Fruit fly (Drosophila melanogaster) whole organism, prepupa: ENCODE measurements around the gene Cog2.
A peak's percentile ranks its signal among the peaks of the same experiment; 100 is the strongest.

Experiments
- Blimp-1 ChIP-seq: fragments of 200-800 bp; sonication (Bioruptor generic); optimal IDR thresholded peaks from 3 replicates; lab custom pipeline; 2017; ENCODE audit warnings: missing biosample characterization, missing genetic modification characterization, mild to moderate bottlenecking, moderate library complexity, missing genetic modification reagents
- CG10631 ChIP-seq: fragments of 200-800 bp; sonication (Bioruptor generic); optimal IDR thresholded peaks from 2 replicates; lab custom pipeline; 2016; ENCODE audit warnings: missing biosample characterization, missing genetic modification characterization
- CG10669 ChIP-seq: fragments of 200-800 bp; sonication (Bioruptor generic); optimal IDR thresholded peaks from 3 replicates; lab custom pipeline; 2018; ENCODE audit warnings: missing biosample characterization, mild to moderate bottlenecking, missing genetic modification characterization, moderate library complexity
- CG11294 ChIP-seq: fragments of 200-800 bp; sonication (Bioruptor generic); IDR thresholded peaks from 2 replicates; pipeline ENCODE4 v1.3.6; 2022; ENCODE audit warnings: missing biosample characterization, missing genetic modification characterization
- CG11762 ChIP-seq: fragments of 200-800 bp; sonication (Bioruptor generic); optimal IDR thresholded peaks from 3 replicates; lab custom pipeline; 2016; ENCODE audit warnings: missing biosample characterization, missing genetic modification characterization; ENCODE audit not compliant: insufficient read depth
- CG3032 ChIP-seq: fragments of 200-800 bp; optimal IDR thresholded peaks from 2 replicates; lab custom pipeline; 2019; ENCODE audit warnings: missing biosample characterization, mild to moderate bottlenecking, missing genetic modification characterization, moderate library complexity
- CG31627 ChIP-seq: fragments of 200-800 bp; sonication (Bioruptor generic); optimal IDR thresholded peaks from 3 replicates; lab custom pipeline; 2016; ENCODE audit warnings: missing biosample characterization, missing genetic modification characterization
- CG32006 ChIP-seq: fragments of 200-800 bp; sonication (Bioruptor generic); optimal IDR thresholded peaks from 3 replicates; lab custom pipeline; 2017; ENCODE audit warnings: missing biosample characterization, mild to moderate bottlenecking, missing genetic modification characterization
- CG34406 ChIP-seq: fragments of 200-800 bp; sonication (Bioruptor generic); optimal IDR thresholded peaks from 3 replicates; lab custom pipeline; 2016; ENCODE audit warnings: missing biosample characterization, missing genetic modification characterization
- CG3919 ChIP-seq: fragments of 200-800 bp; sonication (Bioruptor generic); optimal IDR thresholded peaks from 3 replicates; lab custom pipeline; 2016; ENCODE audit warnings: missing biosample characterization, missing genetic modification characterization
- CG4318 ChIP-seq: fragments of 200-800 bp; sonication (Bioruptor generic); optimal IDR thresholded peaks from 3 replicates; lab custom pipeline; 2017; ENCODE audit warnings: missing biosample characterization, mild to moderate bottlenecking, missing genetic modification characterization
- CG6163 ChIP-seq: fragments of 200-800 bp; sonication (Bioruptor generic); IDR thresholded peaks from 3 replicates; pipeline ENCODE4 v1.3.6; 2022; ENCODE audit warnings: missing biosample characterization, missing genetic modification characterization
- CG6276 ChIP-seq: fragments of 200-800 bp; sonication (Bioruptor generic); optimal IDR thresholded peaks from 2 replicates; lab custom pipeline; 2017; ENCODE audit warnings: missing biosample characterization, mild to moderate bottlenecking, missing genetic modification characterization
- CG6808 ChIP-seq: fragments of 200-800 bp; sonication (Bioruptor generic); optimal IDR thresholded peaks from 3 replicates; lab custom pipeline; 2017; ENCODE audit warnings: missing biosample characterization, missing genetic modification characterization, mild to moderate bottlenecking, moderate library complexity, missing genetic modification reagents
- CG6854 ChIP-seq: fragments of 200-800 bp; sonication (Bioruptor generic); optimal IDR thresholded peaks from 2 replicates; lab custom pipeline; 2017; ENCODE audit warnings: missing biosample characterization, mild to moderate bottlenecking, missing genetic modification characterization
- CG7368 ChIP-seq: fragments of 200-800 bp; sonication (Bioruptor generic); optimal IDR thresholded peaks from 3 replicates; lab custom pipeline; 2016; ENCODE audit warnings: missing biosample characterization, missing genetic modification characterization
- CG8632 ChIP-seq: fragments of 200-800 bp; sonication (Bioruptor generic); optimal IDR thresholded peaks from 3 replicates; lab custom pipeline; 2016; ENCODE audit warnings: missing biosample characterization, missing genetic modification characterization
- CG9139 ChIP-seq: fragments of 200-800 bp; sonication (Bioruptor generic); optimal IDR thresholded peaks from 3 replicates; lab custom pipeline; 2017; ENCODE audit warnings: missing biosample characterization, mild to moderate bottlenecking, missing genetic modification characterization
- Eip75B ChIP-seq: fragments of 200-800 bp; sonication (Bioruptor generic); optimal IDR thresholded peaks from 3 replicates; lab custom pipeline; 2016; ENCODE audit warnings: missing biosample characterization, missing genetic modification characterization
- Eip78C ChIP-seq: fragments of 200-800 bp; sonication (Bioruptor generic); peaks from one replicate; lab custom pipeline; 2016; ENCODE audit warnings: missing biosample characterization, missing genetic modification characterization
- Eip93F ChIP-seq: fragments of 200-800 bp; sonication (Bioruptor generic); optimal IDR thresholded peaks from 2 replicates; lab custom pipeline; 2016; ENCODE audit warnings: missing biosample characterization, mild to moderate bottlenecking, missing genetic modification characterization
- Ets21C ChIP-seq: fragments of 200-800 bp; sonication (Bioruptor generic); optimal IDR thresholded peaks from 3 replicates; lab custom pipeline; 2016; ENCODE audit warnings: missing biosample characterization, missing genetic modification characterization
- Ets96B ChIP-seq: fragments of 200-800 bp; optimal IDR thresholded peaks from 2 replicates; lab custom pipeline; 2019; ENCODE audit warnings: missing biosample characterization, mild to moderate bottlenecking, missing genetic modification characterization, moderate library complexity
- Gug ChIP-seq: fragments of 200-800 bp; sonication (Bioruptor generic); IDR thresholded peaks from 2 replicates; pipeline ENCODE4 v1.3.6; 2022; ENCODE audit warnings: missing biosample characterization, missing genetic modification characterization
- Hr38 ChIP-seq: sonication (Bioruptor generic); optimal IDR thresholded peaks from 2 replicates; lab custom pipeline; 2016; ENCODE audit warnings: missing biosample characterization, missing genetic modification characterization
- Hr39 ChIP-seq: fragments of 200-800 bp; sonication (Bioruptor generic); optimal IDR thresholded peaks from 2 replicates; lab custom pipeline; 2016; ENCODE audit warnings: missing biosample characterization, missing genetic modification characterization
- Hr4 ChIP-seq: fragments of 200-800 bp; sonication (Bioruptor generic); optimal IDR thresholded peaks from 3 replicates; lab custom pipeline; 2016; ENCODE audit warnings: missing biosample characterization, missing genetic modification characterization
- Lpt ChIP-seq: fragments of 200-800 bp; sonication (Bioruptor generic); optimal IDR thresholded peaks from 3 replicates; lab custom pipeline; 2016; ENCODE audit warnings: missing biosample characterization, missing genetic modification characterization
- Met ChIP-seq: fragments of 200-800 bp; sonication (Bioruptor generic); optimal IDR thresholded peaks from 3 replicates; lab custom pipeline; 2016; ENCODE audit warnings: missing biosample characterization, missing genetic modification characterization
- Smox ChIP-seq: fragments of 200-800 bp; sonication (Bioruptor generic); optimal IDR thresholded peaks from 3 replicates; lab custom pipeline; 2016; ENCODE audit warnings: missing biosample characterization, missing genetic modification characterization
- Sox102F ChIP-seq: fragments of 200-800 bp; sonication (Bioruptor generic); optimal IDR thresholded peaks from 2 replicates; lab custom pipeline; 2016; ENCODE audit warnings: missing biosample characterization, mild to moderate bottlenecking, missing genetic modification characterization
- Sox14 ChIP-seq: fragments of 200-800 bp; sonication (Bioruptor generic); optimal IDR thresholded peaks from 3 replicates; lab custom pipeline; 2016; ENCODE audit warnings: missing biosample characterization, missing genetic modification characterization
- achi ChIP-seq: fragments of 200-800 bp; sonication (Bioruptor generic); optimal IDR thresholded peaks from 3 replicates; lab custom pipeline; 2016; ENCODE audit warnings: missing biosample characterization, missing genetic modification characterization
- acj6 ChIP-seq: fragments of 200-800 bp; sonication (Bioruptor generic); optimal IDR thresholded peaks from 3 replicates; lab custom pipeline; 2016; ENCODE audit warnings: missing biosample characterization, missing genetic modification characterization
- cyc ChIP-seq: fragments of 200-800 bp; sonication (Bioruptor generic); optimal IDR thresholded peaks from 3 replicates; lab custom pipeline; 2016; ENCODE audit warnings: missing biosample characterization, missing genetic modification characterization
- dac ChIP-seq: fragments of 200-800 bp; sonication (Bioruptor generic); optimal IDR thresholded peaks from 2 replicates; lab custom pipeline; 2017; ENCODE audit warnings: missing biosample characterization, mild to moderate bottlenecking, missing genetic modification characterization
- dsx ChIP-seq: fragments of 200-800 bp; optimal IDR thresholded peaks from 3 replicates; lab custom pipeline; 2019; ENCODE audit warnings: missing biosample characterization, mild to moderate bottlenecking, missing genetic modification characterization, moderate library complexity; ENCODE audit not compliant: poor library complexity, severe bottlenecking
- eg ChIP-seq: fragments of 200-800 bp; sonication (Bioruptor generic); IDR thresholded peaks from 3 replicates; pipeline ENCODE4 v1.3.6; 2022; ENCODE audit warnings: missing biosample characterization, missing genetic modification characterization
- esn ChIP-seq: fragments of 200-800 bp; sonication (Bioruptor generic); optimal IDR thresholded peaks from 2 replicates; lab custom pipeline; 2016; ENCODE audit warnings: missing biosample characterization, mild to moderate bottlenecking, missing genetic modification characterization, moderate library complexity
- fd59A ChIP-seq: fragments of 200-800 bp; sonication (Bioruptor generic); optimal IDR thresholded peaks from 2 replicates; lab custom pipeline; 2017; ENCODE audit warnings: missing biosample characterization, mild to moderate bottlenecking, missing genetic modification characterization, missing genetic modification reagents
- fkh ChIP-seq: fragments of 200-800 bp; sonication (Bioruptor generic); optimal IDR thresholded peaks from 3 replicates; lab custom pipeline; 2017; ENCODE audit warnings: missing biosample characterization, mild to moderate bottlenecking, missing genetic modification characterization, moderate library complexity
- lz ChIP-seq: fragments of 200-800 bp; sonication (Bioruptor generic); optimal IDR thresholded peaks from 3 replicates; lab custom pipeline; 2016; ENCODE audit warnings: missing biosample characterization, missing genetic modification characterization
- net ChIP-seq: fragments of 200-800 bp; sonication (Bioruptor generic); optimal IDR thresholded peaks from 3 replicates; lab custom pipeline; 2016; ENCODE audit warnings: missing biosample characterization, missing genetic modification characterization
- pdm3 ChIP-seq: fragments of 200-800 bp; sonication (Bioruptor generic); optimal IDR thresholded peaks from 3 replicates; lab custom pipeline; 2016; ENCODE audit warnings: missing biosample characterization, missing genetic modification characterization
- salr ChIP-seq, 2 experiments: fragments of 200-800 bp; sonication (Bioruptor generic); optimal IDR thresholded peaks; 3 replicates each; lab custom pipeline; 2016 to 2018; ENCODE audit warnings: missing biosample characterization in 2 of 2, missing genetic modification characterization in 2 of 2, mild to moderate bottlenecking in 1 of 2
- spab ChIP-seq: fragments of 200-800 bp; sonication (Bioruptor generic); optimal IDR thresholded peaks from 2 replicates; lab custom pipeline; 2017; ENCODE audit warnings: missing biosample characterization, mild to moderate bottlenecking, missing genetic modification characterization, missing genetic modification reagents
- ss ChIP-seq, 2 experiments: fragments of 200-800 bp; sonication (Bioruptor generic); optimal IDR thresholded peaks; 2 replicates in 1 of 2; 3 replicates in 1 of 2; lab custom pipeline; 2017 to 2018; ENCODE audit warnings: mild to moderate bottlenecking in 2 of 2, missing biosample characterization in 2 of 2, missing genetic modification characterization in 2 of 2, moderate library complexity in 1 of 2
- svp ChIP-seq: fragments of 200-800 bp; sonication (Bioruptor generic); peaks from one replicate; lab custom pipeline; 2016; ENCODE audit warnings: missing biosample characterization, missing genetic modification characterization
- topi ChIP-seq: fragments of 200-800 bp; sonication (Bioruptor generic); optimal IDR thresholded peaks from 3 replicates; lab custom pipeline; 2016; ENCODE audit warnings: missing biosample characterization, missing genetic modification characterization
- vri ChIP-seq: fragments of 200-800 bp; sonication (Bioruptor generic); optimal IDR thresholded peaks from 3 replicates; lab custom pipeline; 2016; ENCODE audit warnings: missing biosample characterization, mild to moderate bottlenecking, missing genetic modification characterization

The Cog2 gene

DNA sequence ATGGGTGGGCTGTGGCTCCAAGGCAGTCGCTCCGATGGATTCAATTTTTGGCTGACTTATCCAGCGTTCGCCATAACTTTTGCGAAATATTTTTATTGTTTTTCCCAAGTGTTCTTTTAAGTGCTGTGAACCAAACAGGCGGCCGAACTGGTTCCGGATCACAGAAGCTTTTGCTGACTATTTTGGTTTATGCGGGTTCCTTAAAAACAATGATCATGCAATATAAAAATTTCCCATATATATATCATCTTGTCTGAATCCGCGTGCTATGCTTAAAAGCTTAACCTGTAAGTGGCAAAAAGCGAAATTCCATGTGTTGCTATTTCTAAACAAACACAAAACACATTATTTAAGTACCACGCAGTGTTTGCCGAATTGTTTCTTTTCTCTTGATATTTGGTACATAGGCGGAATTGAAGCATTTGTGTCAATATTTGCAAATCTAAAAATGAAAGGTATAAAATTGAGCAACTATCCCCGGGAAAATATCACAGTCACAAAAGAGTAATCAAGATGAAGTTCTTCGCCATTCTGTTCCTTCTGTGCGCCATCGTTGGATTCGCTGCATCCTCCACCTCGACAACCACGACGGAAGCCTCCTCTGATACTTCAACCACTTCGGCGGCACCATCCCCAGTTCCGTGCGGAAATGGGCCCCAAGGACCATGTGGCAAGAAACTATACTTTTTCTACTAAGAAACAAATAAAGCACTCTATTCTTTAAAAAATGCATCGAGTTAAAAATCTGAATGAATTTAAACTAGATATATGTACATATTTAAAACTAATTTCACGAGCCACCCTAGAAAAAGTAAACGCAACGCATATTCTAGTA, 41.3 kb downstream of the Cog2 start, which contains the start of the genes CG6276 and CG44040:
Gene CG6276, minus strand, starts transcription at position 158 of the 835 bp plus-strand sequence.
Gene CG44040, plus strand, starts transcription at position 467 of the 835 bp plus-strand sequence.
- TF ChIP-seq Eip75B (GFP tag; lab: Kevin White, UChicago) (peak; percentile 61), CG9139 (GFP tag; lab: Kevin White, UChicago) (no peak), CG6163 (GFP tag; lab: Robert Waterston, UW) (peak; percentile 59), ss (GFP tag; optimal IDR thresholded peaks at IDR 0.05; lab: Kevin White, UChicago) (peak in 1 of 2 experiments; percentile 42), lz (GFP tag; lab: Kevin White, UChicago) (peak; percentile 68), CG11762 (GFP tag; lab: Kevin White, UChicago) (peak; percentile 16), dac (peak; percentile 51), CG6854 (GFP tag; lab: Kevin White, UChicago) (no peak), Hr39 (GFP tag; lab: Kevin White, UChicago) (peak; percentile 55), CG11294 (peak; percentile 10; the same call in 1 of the 2 replicates), fd59A (GFP tag; lab: Kevin White, UChicago) (peak; percentile 30), Met (GFP tag; lab: Kevin White, UChicago) (peak; percentile 58), CG8632 (GFP tag; lab: Kevin White, UChicago) (peak; percentile 40), eg (GFP tag; lab: Robert Waterston, UW) (peak; percentile 54), Ets21C (GFP tag; lab: Kevin White, UChicago) (peak; percentile 58), svp (GFP tag; lab: Kevin White, UChicago) (no peak), esn (GFP tag; lab: Kevin White, UChicago) (peak; percentile 76), CG31627 (GFP tag; lab: Kevin White, UChicago) (peak; percentile 57), topi (peak; percentile 63), Blimp-1 (GFP tag; lab: Kevin White, UChicago) (peak; percentile 7), pdm3 (peak; percentile 69), spab (GFP tag; lab: Kevin White, UChicago) (no peak), Smox (GFP tag; lab: Kevin White, UChicago) (no peak), CG6276 (no peak), Ets96B (tag; lab: Kevin White, UChicago) (peak; percentile 34), Eip93F (no peak), Sox14 (GFP tag; lab: Kevin White, UChicago) (peak; percentile 61), Lpt (GFP tag; lab: Kevin White, UChicago) (peak; percentile 2), Eip78C (GFP tag; lab: Kevin White, UChicago) (peak; percentile 89), salr (GFP tag; optimal IDR thresholded peaks at IDR 0.05; lab: Kevin White, UChicago) (peak; percentile 40 to 64), Sox102F (GFP tag; lab: Kevin White, UChicago) (no peak), CG10631 (GFP tag; lab: Kevin White, UChicago) (peak; percentile 58), CG4318 (no peak), dsx (GFP tag; lab: Kevin White, UChicago) (peak; percentile 31), CG3919 (peak; percentile 63), fkh (GFP tag; lab: Kevin White, UChicago) (peak; percentile 59), CG6808 (GFP tag; lab: Kevin White, UChicago) (peak; percentile 50), Gug (GFP tag; lab: Robert Waterston, UW) (no peak), vri (GFP tag; lab: Kevin White, UChicago) (no peak), CG32006 (GFP tag; lab: Kevin White, UChicago) (peak; percentile 63), CG3032 (tag; lab: Kevin White, UChicago) (peak; percentile 55), achi (peak; percentile 48), Hr4 (peak; percentile 50), CG7368 (GFP tag; lab: Kevin White, UChicago) (peak; percentile 24), CG10669 (peak; percentile 50), Hr38 (GFP tag; lab: Kevin White, UChicago) (no peak), cyc (GFP tag; lab: Kevin White, UChicago) (peak; percentile 37), CG34406 (peak; percentile 19), net (no peak), acj6 (GFP tag; lab: Kevin White, UChicago) (peak; percentile 56)
